Worm (Caenorhabditis elegans): Measurements from ENCODE around the gene T07C4.12.

DNA sequence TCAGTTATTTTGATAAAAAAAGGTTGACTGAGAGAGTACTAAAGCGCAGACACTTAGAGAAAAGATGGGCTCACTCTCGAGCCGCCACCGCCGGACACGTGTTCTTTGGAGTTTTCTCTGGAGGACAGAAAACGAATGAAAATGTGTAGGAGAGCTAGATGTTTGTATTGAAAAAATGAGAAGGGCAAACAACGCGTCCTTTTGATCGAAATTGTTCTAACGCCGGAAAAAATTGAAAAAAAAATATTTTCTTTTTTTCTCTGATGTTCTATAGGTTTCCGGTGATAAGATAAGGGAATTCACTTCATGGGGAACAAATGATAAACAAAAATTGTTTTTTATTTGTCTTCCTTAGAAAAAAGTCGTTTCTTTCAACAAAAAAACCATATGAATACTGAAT is 2.6 kb downstream of the T07C4.12 start:
- TF ChIP-seq flt-1 (GFP tag; IDR thresholded peaks at IDR 0.05): no peak
- TF ChIP-seq T22C8.4 (GFP tag; IDR thresholded peaks at IDR 0.05): no peak
- TF ChIP-seq klf-2 (GFP tag; conservative IDR thresholded peaks at IDR 0.05): no peak
- no peak for TF ChIP-seq med-1 (GFP tag; optimal IDR thresholded peaks at IDR 0.05; ENCODE audit: insufficient read depth)
- no peak for TF ChIP-seq cog-1 (tag; optimal IDR thresholded peaks at IDR 0.05)

All from whole organism, midembryonic.